Fruit fly (Drosophila melanogaster) Kc167 (cell line): ENCODE measurements around the gene RpL6.

Experiments used
- Myc ChIP-seq: fragments of >200 bp; optimal IDR thresholded peaks from 2 replicates; lab custom pipeline; 2017; ENCODE audit warnings: missing external identifiers
- insv ChIP-seq: fragments of >200 bp; optimal IDR thresholded peaks from 3 replicates; lab custom pipeline; 2018; ENCODE audit warnings: missing external identifiers
- ttk ChIP-seq: sonication (Bioruptor generic); optimal IDR thresholded peaks from 2 replicates; lab custom pipeline; 2017; ENCODE audit warnings: missing external identifiers

DNA sequence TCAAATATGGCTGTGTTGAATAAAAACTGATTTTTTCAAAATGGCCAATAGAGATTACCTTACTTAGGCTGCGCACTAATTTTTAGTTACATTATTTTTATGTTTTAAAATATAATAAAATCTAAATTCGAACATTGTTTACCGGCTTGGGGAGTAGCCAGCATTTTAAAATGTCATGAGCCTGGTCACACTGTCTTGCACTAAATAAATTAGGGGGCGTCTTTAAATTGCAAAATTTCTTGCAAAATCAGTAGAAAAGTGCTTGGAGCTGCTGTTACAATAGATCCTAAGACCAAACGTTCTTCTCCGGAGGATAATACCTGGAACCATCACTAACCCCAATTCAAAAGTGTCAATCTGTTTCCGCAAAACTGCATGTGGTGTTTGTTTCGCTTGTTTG, 21.8 kb upstream of the RpL6 start, which contains the start of gene pasha:
- TF ChIP-seq ttk: no peak
- TF ChIP-seq Myc: no peak
- TF ChIP-seq insv: no peak
